Worm (Caenorhabditis elegans) whole organism, young adult: ENCODE measurements around the gene str-250.
A peak's percentile ranks its signal among the peaks of the same experiment; 100 is the strongest.

Experiments used
- B0035.1 ChIP-seq: sonication (generic microtip); optimal IDR thresholded peaks from 2 replicates; lab custom pipeline; 2016; ENCODE audit warnings: missing genetic modification characterization, mild to moderate bottlenecking, missing compliant biosample characterization, missing genotype, missing genetic modification reagents
- B0261.1 ChIP-seq: sonication (generic microtip); optimal IDR thresholded peaks from 2 replicates; lab custom pipeline; 2016; ENCODE audit warnings: mild to moderate bottlenecking, missing genetic modification characterization, moderate library complexity, missing compliant biosample characterization
- B0336.3 ChIP-seq: fragments of 200-800 bp; sonication (Bioruptor generic); IDR thresholded peaks from 2 replicates; pipeline ENCODE4 v1.3.6; 2022; ENCODE audit warnings: missing genetic modification characterization, missing compliant biosample characterization
- F10E7.11 ChIP-seq: sonication (generic microtip); optimal IDR thresholded peaks from 2 replicates; lab custom pipeline; 2017; ENCODE audit warnings: mild to moderate bottlenecking, missing genetic modification characterization, moderate library complexity, missing compliant biosample characterization
- F22D6.2 ChIP-seq: sonication (generic microtip); optimal IDR thresholded peaks from 2 replicates; lab custom pipeline; 2016; ENCODE audit warnings: mild to moderate bottlenecking, missing genetic modification characterization, missing compliant biosample characterization
- F39B2.1 ChIP-seq: fragments of 200-800 bp; sonication (Bioruptor generic); IDR thresholded peaks from 2 replicates; pipeline ENCODE4 v1.3.6; 2022; ENCODE audit warnings: missing genetic modification reagents, missing genetic modification characterization, missing compliant biosample characterization
- F52B5.7 ChIP-seq: sonication (generic microtip); optimal IDR thresholded peaks from 2 replicates; lab custom pipeline; 2016; ENCODE audit warnings: mild to moderate bottlenecking, missing genetic modification characterization, missing compliant biosample characterization
- K11D2.4 ChIP-seq: fragments of 200-800 bp; sonication (Bioruptor generic); IDR thresholded peaks from 2 replicates; pipeline ENCODE4 v1.3.6; 2022; ENCODE audit warnings: missing genetic modification reagents, missing genetic modification characterization, missing compliant biosample characterization
- Y56A3A.18 ChIP-seq: fragments of 200-800 bp; sonication (Bioruptor generic); IDR thresholded peaks from 2 replicates; pipeline ENCODE4 v1.3.6; 2022; ENCODE audit warnings: missing genetic modification reagents, missing genetic modification characterization, missing compliant biosample characterization
- Y95B8A.8 ChIP-seq: fragments of 200-800 bp; sonication (Bioruptor generic); IDR thresholded peaks from 2 replicates; pipeline ENCODE4 v1.3.6; 2022; ENCODE audit warnings: missing genetic modification reagents, missing genetic modification characterization, missing compliant biosample characterization
- ama-1 ChIP-seq, 3 experiments: fragments of 150-350 bp in 1 of 3; sonication (generic microtip) in 2 of 3; optimal IDR thresholded peaks; 2 replicates each; lab custom pipeline; 2014 to 2018; ENCODE audit warnings: missing biosample characterization in 2 of 3, missing genetic modification characterization in 2 of 3, missing genetic modification reagents in 2 of 3
- aptf-2 ChIP-seq: fragments of 200-800 bp; sonication (Bioruptor generic); conservative IDR thresholded peaks from 2 replicates; pipeline ENCODE4 v1.3.6; 2022; ENCODE audit warnings: missing genetic modification reagents, missing genetic modification characterization, missing compliant biosample characterization
- athp-1 ChIP-seq: sonication (generic microtip); optimal IDR thresholded peaks from 2 replicates; lab custom pipeline; 2017; ENCODE audit warnings: mild to moderate bottlenecking, missing genetic modification characterization, missing compliant biosample characterization
- attf-3 ChIP-seq: fragments of 200-800 bp; sonication (Bioruptor generic); conservative IDR thresholded peaks from 2 replicates; pipeline ENCODE4 v1.3.6; 2022; ENCODE audit warnings: missing genetic modification reagents, missing genetic modification characterization, missing compliant biosample characterization
- attf-6 ChIP-seq: fragments of 200-800 bp; sonication (Bioruptor generic); IDR thresholded peaks from 2 replicates; pipeline ENCODE4 v1.3.6; 2022; ENCODE audit warnings: missing genetic modification reagents, missing genetic modification characterization, missing compliant biosample characterization
- cebp-1 ChIP-seq, 2 experiments: fragments of 200-800 bp in 1 of 2; sonication (Bioruptor generic) in 1 of 2; sonication (generic microtip) in 1 of 2; IDR thresholded peaks in 1 of 2; optimal IDR thresholded peaks in 1 of 2; 2 replicates each; pipeline versions ENCODE4 v1.3.6 to Lab custom; 2017 to 2022; ENCODE audit warnings: missing compliant biosample characterization in 2 of 2, missing genetic modification characterization in 2 of 2, mild to moderate bottlenecking in 1 of 2, missing genetic modification reagents in 1 of 2, moderate library complexity in 1 of 2
- cebp-2 ChIP-seq: fragments of 200-800 bp; sonication (Bioruptor generic); IDR thresholded peaks from 2 replicates; pipeline ENCODE4 v1.3.6; 2022; ENCODE audit warnings: missing genetic modification characterization, missing compliant biosample characterization
- ceh-100 ChIP-seq: fragments of 200-800 bp; sonication (Bioruptor generic); IDR thresholded peaks from 2 replicates; pipeline ENCODE4 v1.3.6; 2022; ENCODE audit warnings: missing genetic modification reagents, missing genetic modification characterization, missing compliant biosample characterization
- ceh-79 ChIP-seq: sonication (generic microtip); optimal IDR thresholded peaks from 2 replicates; lab custom pipeline; 2017; ENCODE audit warnings: mild to moderate bottlenecking, missing genetic modification characterization, missing compliant biosample characterization
- ceh-91 ChIP-seq: fragments of 200-800 bp; sonication (Bioruptor generic); IDR thresholded peaks from 2 replicates; pipeline ENCODE4 v1.3.6; 2022; ENCODE audit warnings: missing genetic modification reagents, missing genetic modification characterization, missing compliant biosample characterization
- efl-1 ChIP-seq: fragments of 150-350 bp; optimal IDR thresholded peaks from 2 replicates; lab custom pipeline; 2014; ENCODE audit warnings: missing biosample characterization, missing genetic modification reagents, missing genetic modification characterization
- egl-18 ChIP-seq: fragments of 200-800 bp; sonication (Bioruptor generic); IDR thresholded peaks from 2 replicates; pipeline ENCODE4 v1.3.6; 2022; ENCODE audit warnings: missing genetic modification reagents, missing genetic modification characterization, missing compliant biosample characterization
- egl-44 ChIP-seq: fragments of 200-800 bp; sonication (Bioruptor generic); IDR thresholded peaks from 2 replicates; pipeline ENCODE4 v1.3.6; 2022; ENCODE audit warnings: missing genetic modification reagents, missing genetic modification characterization, missing compliant biosample characterization
- ets-4 ChIP-seq: fragments of 200-800 bp; sonication (Bioruptor generic); optimal IDR thresholded peaks from 2 replicates; lab custom pipeline; 2018; ENCODE audit warnings: mild to moderate bottlenecking, missing genetic modification characterization, missing compliant biosample characterization
- fkh-3 ChIP-seq: sonication (generic microtip); optimal IDR thresholded peaks from 2 replicates; lab custom pipeline; 2016; ENCODE audit warnings: mild to moderate bottlenecking, missing genetic modification characterization, missing compliant biosample characterization
- gei-17 ChIP-seq: fragments of 200-800 bp; sonication (Bioruptor generic); optimal IDR thresholded peaks from 2 replicates; lab custom pipeline; 2018; ENCODE audit warnings: mild to moderate bottlenecking, missing genetic modification characterization, missing compliant biosample characterization
- hlh-12 ChIP-seq: sonication (generic microtip); optimal IDR thresholded peaks from 2 replicates; lab custom pipeline; 2016; ENCODE audit warnings: missing genetic modification characterization, missing compliant biosample characterization
- hrde-1 ChIP-seq: sonication (generic microtip); optimal IDR thresholded peaks from 2 replicates; lab custom pipeline; 2016; ENCODE audit warnings: missing genetic modification characterization, mild to moderate bottlenecking, missing compliant biosample characterization, moderate library complexity, missing genotype, missing genetic modification reagents, borderline replicate concordance
- hsf-1 ChIP-seq: fragments of 200-800 bp; sonication (Bioruptor generic); IDR thresholded peaks from 2 replicates; pipeline ENCODE4 v1.3.6; 2022; ENCODE audit warnings: missing genetic modification reagents, missing genetic modification characterization, missing compliant biosample characterization
- lir-1 ChIP-seq: fragments of 200-800 bp; sonication (Bioruptor generic); conservative IDR thresholded peaks from 2 replicates; pipeline ENCODE4 v1.3.6; 2022; ENCODE audit warnings: missing genetic modification reagents, missing genetic modification characterization, missing compliant biosample characterization
- madf-8 ChIP-seq: fragments of 200-800 bp; sonication (Bioruptor generic); conservative IDR thresholded peaks from 2 replicates; pipeline ENCODE4 v1.3.6; 2022; ENCODE audit warnings: missing genetic modification reagents, missing genetic modification characterization, missing compliant biosample characterization
- mes-4 ChIP-seq: sonication (generic microtip); optimal IDR thresholded peaks from 2 replicates; lab custom pipeline; 2016; ENCODE audit warnings: missing genotype, missing genetic modification characterization, missing compliant biosample characterization
- mxl-1 ChIP-seq: sonication (generic microtip); optimal IDR thresholded peaks from 2 replicates; lab custom pipeline; 2016; ENCODE audit warnings: missing genetic modification characterization, missing compliant biosample characterization
- nhr-80 ChIP-seq: sonication (generic microtip); optimal IDR thresholded peaks from 2 replicates; lab custom pipeline; 2016; ENCODE audit warnings: missing genetic modification characterization, missing compliant biosample characterization
- pbrm-1 ChIP-seq: fragments of 200-800 bp; sonication (Bioruptor generic); IDR thresholded peaks from 2 replicates; pipeline ENCODE4 v1.3.6; 2022; ENCODE audit warnings: missing genetic modification reagents, missing genetic modification characterization, missing compliant biosample characterization
- pha-4 ChIP-seq: fragments of 150-350 bp; sonication (generic microtip); optimal IDR thresholded peaks from 2 replicates; lab custom pipeline; 2014; ENCODE audit warnings: missing biosample characterization, missing genetic modification reagents, missing genetic modification characterization
- rcor-1 ChIP-seq: fragments of 200-800 bp; sonication (Bioruptor generic); IDR thresholded peaks from 2 replicates; pipeline ENCODE4 v1.3.6; 2022; ENCODE audit warnings: missing genetic modification reagents, missing genetic modification characterization, missing compliant biosample characterization
- repo-1 ChIP-seq: sonication (generic microtip); optimal IDR thresholded peaks from 2 replicates; lab custom pipeline; 2017; ENCODE audit warnings: mild to moderate bottlenecking, missing genetic modification characterization, missing compliant biosample characterization
- sea-2 ChIP-seq: fragments of 200-800 bp; sonication (Bioruptor generic); IDR thresholded peaks from 2 replicates; pipeline ENCODE4 v1.3.6; 2022; ENCODE audit warnings: missing genetic modification characterization, missing compliant biosample characterization
- snpc-1.1 ChIP-seq: sonication (generic microtip); optimal IDR thresholded peaks from 2 replicates; lab custom pipeline; 2017; ENCODE audit warnings: missing genetic modification characterization, mild to moderate bottlenecking, missing compliant biosample characterization, antibody characterized with exemption, moderate library complexity, missing genotype, missing genetic modification reagents; ENCODE audit not compliant: insufficient read depth
- somi-1 ChIP-seq: fragments of 200-800 bp; sonication (Bioruptor generic); optimal IDR thresholded peaks from 2 replicates; lab custom pipeline; 2018; ENCODE audit warnings: mild to moderate bottlenecking, missing genetic modification characterization, missing compliant biosample characterization
- tbx-9 ChIP-seq: sonication (generic microtip); optimal IDR thresholded peaks from 2 replicates; lab custom pipeline; 2016; ENCODE audit warnings: borderline replicate concordance, missing genetic modification characterization, inconsistent platforms, missing compliant biosample characterization
- tlf-1 ChIP-seq: fragments of 200-800 bp; sonication (Bioruptor generic); optimal IDR thresholded peaks from 2 replicates; lab custom pipeline; 2018; ENCODE audit warnings: mild to moderate bottlenecking, missing genetic modification characterization, missing compliant biosample characterization
- ztf-28 ChIP-seq: fragments of 200-800 bp; sonication (Bioruptor generic); IDR thresholded peaks from 2 replicates; pipeline ENCODE4 v1.3.6; 2022; ENCODE audit warnings: missing genetic modification reagents, missing genetic modification characterization, missing compliant biosample characterization

The str-250 gene

ce11 chrV:13908120-13908915, 10.1 kb upstream of the str-250 start (continued):
- TF ChIP-seq Y56A3A.18 (peak; percentile 7; the same call in 1 of the 2 replicates), lir-1 (GFP tag; lab: Robert Waterston, UW) (no peak), tbx-9 (tag; lab: Kevin White, UChicago) (no peak), aptf-2 (0 out of 2 replicates have a peak, but pooled peaks have one; percentile 5)
- TF ChIP-seq, all 124 proteins: peak for 17

DNA sequence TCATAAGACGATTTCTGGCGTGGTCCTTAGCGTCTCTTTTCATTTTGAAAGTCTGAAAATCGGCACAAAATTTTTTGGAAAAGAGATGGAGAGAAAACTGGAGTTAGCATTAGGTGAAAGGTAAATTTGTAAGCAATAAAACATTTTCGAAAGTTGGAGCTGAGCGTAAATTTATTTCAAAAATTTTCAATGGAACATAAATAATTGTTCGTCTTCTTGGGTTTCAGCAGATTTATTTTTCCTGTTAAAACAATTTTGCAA, 9.6 kb upstream of the str-250 start, which contains the start of gene C06B3.6:
TSS of gene C06B3.6 (minus strand) at position 52 of the 261 bp plus-strand sequence.
- no peak for TF ChIP-seq pha-4 (tag; lab: Kevin White, UChicago)
- TF ChIP-seq ets-4, result no peak
- no peak for TF ChIP-seq somi-1 (GFP tag; lab: Kevin White, UChicago)
- 0 out of 2 replicates have a peak, but pooled peaks have one; percentile 4 for TF ChIP-seq aptf-2
- no peak for TF ChIP-seq F10E7.11 (tag; lab: Kevin White, UChicago)
- TF ChIP-seq ama-1 (optimal IDR thresholded peaks at IDR 0.05; lab: Kevin White, UChicago), result peak; percentile 90
- no peak for TF ChIP-seq ama-1 (GFP tag; optimal IDR thresholded peaks at IDR 0.05; lab: Kevin White, UChicago)
- TF ChIP-seq hrde-1 (tag; lab: Kevin White, UChicago), result no peak
- TF ChIP-seq madf-8 (GFP tag; lab: Robert Waterston, UW), result no peak
- TF ChIP-seq B0336.3 (GFP tag; lab: Robert Waterston, UW), result 0 out of 2 replicates have a peak, but pooled peaks have one; percentile 0
- TF ChIP-seq repo-1 (tag; lab: Kevin White, UChicago), result no peak
- TF ChIP-seq gei-17 (GFP tag; lab: Kevin White, UChicago), result no peak
- no peak for TF ChIP-seq hlh-12 (tag; lab: Kevin White, UChicago)
- no peak for TF ChIP-seq sea-2 (GFP tag; lab: Robert Waterston, UW)
- TF ChIP-seq attf-6 (GFP tag; lab: Robert Waterston, UW), result no peak
- TF ChIP-seq egl-18, result no peak
- TF ChIP-seq cebp-1 (GFP tag; IDR thresholded peaks at IDR 0.05; lab: Robert Waterston, UW), result no peak
- no peak for TF ChIP-seq cebp-1 (tag; optimal IDR thresholded peaks at IDR 0.05; lab: Kevin White, UChicago)
- TF ChIP-seq fkh-3 (tag; lab: Kevin White, UChicago), result no peak
- no peak for TF ChIP-seq ceh-79
- no peak for TF ChIP-seq ceh-91
- no peak for TF ChIP-seq efl-1 (GFP tag; lab: Kevin White, UChicago)
- no peak for TF ChIP-seq F39B2.1 (GFP tag; lab: Robert Waterston, UW)
- TF ChIP-seq F22D6.2, result no peak
- no peak for TF ChIP-seq mes-4 (tag; lab: Kevin White, UChicago)
- no peak for TF ChIP-seq athp-1 (tag; lab: Kevin White, UChicago)
- TF ChIP-seq snpc-1.1 (tag; lab: Kevin White, UChicago), result no peak
- TF ChIP-seq ceh-100, result no peak
- TF ChIP-seq ztf-28, result no peak
- TF ChIP-seq B0035.1 (tag; lab: Kevin White, UChicago), result no peak
- TF ChIP-seq cebp-2, result no peak
- TF ChIP-seq pbrm-1 (GFP tag; lab: Robert Waterston, UW), result 0 out of 2 replicates have a peak, but pooled peaks have one; percentile 5

ce11 chrV:13909400-13909799, 9.0 kb upstream of the str-250 start, which contains the start of gene C06B3.7:
Gene C06B3.7, plus strand, starts transcription at chrV:13909686.
- TF ChIP-seq athp-1 (tag; lab: Kevin White, UChicago) (no peak), F52B5.7 (tag; lab: Kevin White, UChicago) (no peak), nhr-80 (peak; percentile 83), B0035.1 (tag; lab: Kevin White, UChicago) (no peak), Y95B8A.8 (GFP tag; lab: Robert Waterston, UW) (no peak), pbrm-1 (GFP tag; lab: Robert Waterston, UW) (no peak), hsf-1 (no peak), ets-4 (no peak), K11D2.4 (GFP tag; lab: Robert Waterston, UW) (peak; percentile 45; the same call in 1 of the 2 replicates), attf-3 (GFP tag; lab: Robert Waterston, UW) (no peak), attf-6 (GFP tag; lab: Robert Waterston, UW) (no peak), rcor-1 (GFP tag; lab: Robert Waterston, UW) (0 out of 2 replicates have a peak, but pooled peaks have one; percentile 8), tbx-9 (tag; lab: Kevin White, UChicago) (no peak), aptf-2 (no peak), snpc-1.1 (tag; lab: Kevin White, UChicago) (no peak), B0261.1 (tag; lab: Kevin White, UChicago) (no peak), mxl-1 (tag; lab: Kevin White, UChicago) (no peak), egl-44 (GFP tag; lab: Robert Waterston, UW) (peak; percentile 37; the same call in 1 of the 2 replicates), B0336.3 (GFP tag; lab: Robert Waterston, UW) (no peak), tlf-1 (peak; percentile 59)
